Worm (Caenorhabditis elegans) whole organism, L4 larva: ENCODE data around the gene ogdh-2.

ENCODE experiments used
- F37D6.2 ChIP-seq: sonication (generic microtip); optimal IDR thresholded peaks from 2 replicates; lab custom pipeline; 2016; ENCODE audit warnings: mild to moderate bottlenecking, missing genetic modification characterization, missing compliant biosample characterization
- T20F7.1 ChIP-seq: fragments of 200-800 bp; sonication (Bioruptor generic); optimal IDR thresholded peaks from 2 replicates; lab custom pipeline; 2018; ENCODE audit warnings: mild to moderate bottlenecking, missing genetic modification characterization, missing compliant biosample characterization
- Y48G9A.11 ChIP-seq: fragments of 200-800 bp; sonication (Bioruptor generic); IDR thresholded peaks from 2 replicates; pipeline ENCODE4 v1.3.6; 2022; ENCODE audit warnings: missing genetic modification reagents, missing genetic modification characterization, missing compliant biosample characterization
- arid-1 ChIP-seq: fragments of 200-800 bp; sonication (Bioruptor generic); conservative IDR thresholded peaks from 2 replicates; pipeline ENCODE4 v1.3.6; 2022; ENCODE audit warnings: missing genetic modification reagents, missing genetic modification characterization, missing compliant biosample characterization
- ceh-62 ChIP-seq: sonication (generic microtip); optimal IDR thresholded peaks from 2 replicates; lab custom pipeline; 2017; ENCODE audit warnings: missing biosample characterization, missing genetic modification characterization
- daf-16 ChIP-seq, 3 experiments: sonication (generic microtip); optimal IDR thresholded peaks; 2 replicates each; lab custom pipeline; 2016 to 2017; ENCODE audit warnings: missing genetic modification characterization in 3 of 3, missing genetic modification reagents in 3 of 3, mild to moderate bottlenecking in 2 of 3, missing compliant biosample characterization in 2 of 3, missing biosample characterization in 1 of 3, moderate library complexity in 1 of 3
- daf-8 ChIP-seq: fragments of 200-800 bp; sonication (Bioruptor generic); IDR thresholded peaks from 2 replicates; pipeline ENCODE4 v1.3.6; 2022; ENCODE audit warnings: missing genetic modification characterization, missing compliant biosample characterization
- dmd-6 ChIP-seq: fragments of 200-800 bp; sonication (Bioruptor generic); IDR thresholded peaks from 2 replicates; pipeline ENCODE4 v1.3.6; 2022; ENCODE audit warnings: missing genetic modification reagents, missing genetic modification characterization, missing compliant biosample characterization
- dmd-9 ChIP-seq: fragments of 200-800 bp; sonication (Bioruptor generic); IDR thresholded peaks from 2 replicates; pipeline ENCODE4 v1.3.6; 2022; ENCODE audit warnings: missing genetic modification reagents, missing genetic modification characterization, missing compliant biosample characterization
- dpl-1 ChIP-seq: fragments of 150-350 bp; optimal IDR thresholded peaks from 2 replicates; lab custom pipeline; 2014; ENCODE audit warnings: missing biosample characterization, missing genetic modification reagents, missing genetic modification characterization
- hlh-11 ChIP-seq: fragments of 200-800 bp; sonication (Bioruptor generic); optimal IDR thresholded peaks from 2 replicates; lab custom pipeline; 2018; ENCODE audit warnings: mild to moderate bottlenecking, missing genetic modification characterization, missing compliant biosample characterization
- hlh-30 ChIP-seq: sonication (generic microtip); optimal IDR thresholded peaks from 2 replicates; lab custom pipeline; 2017; ENCODE audit warnings: antibody characterized with exemption, mild to moderate bottlenecking, missing genetic modification characterization, missing compliant biosample characterization; ENCODE audit not compliant: insufficient read depth
- hmg-1.1 ChIP-seq: fragments of 200-800 bp; sonication (Bioruptor generic); IDR thresholded peaks from 2 replicates; pipeline ENCODE4 v1.3.6; 2022; ENCODE audit warnings: missing genetic modification reagents, missing genetic modification characterization, missing compliant biosample characterization
- lin-1 ChIP-seq: fragments of 200-800 bp; sonication (Bioruptor generic); IDR thresholded peaks from 2 replicates; pipeline ENCODE4 v1.3.6; 2022; ENCODE audit warnings: missing genetic modification reagents, missing genetic modification characterization, missing compliant biosample characterization
- lin-15B ChIP-seq: fragments of 150-350 bp; sonication (generic microtip); optimal IDR thresholded peaks from 3 replicates; lab custom pipeline; 2014; ENCODE audit warnings: missing biosample characterization, missing genetic modification characterization
- lin-38 ChIP-seq: fragments of 200-800 bp; sonication (Bioruptor generic); IDR thresholded peaks from 2 replicates; pipeline ENCODE4 v1.3.6; 2022; ENCODE audit warnings: missing genetic modification reagents, missing genetic modification characterization, missing compliant biosample characterization
- madf-5 ChIP-seq, 2 experiments: fragments of 200-800 bp; sonication (Bioruptor generic); IDR thresholded peaks; 2 replicates each; pipeline ENCODE4 v1.3.6; 2022; ENCODE audit warnings: missing compliant biosample characterization in 2 of 2, missing genetic modification characterization in 2 of 2
- mep-1 ChIP-seq: fragments of 150-350 bp; sonication (generic microtip); optimal IDR thresholded peaks from 3 replicates; lab custom pipeline; 2014; ENCODE audit warnings: missing biosample characterization, missing genetic modification characterization
- mes-2 ChIP-seq: sonication (generic microtip); optimal IDR thresholded peaks from 2 replicates; lab custom pipeline; 2016; ENCODE audit warnings: missing genotype, mild to moderate bottlenecking, missing genetic modification characterization, missing compliant biosample characterization; ENCODE audit not compliant: poor library complexity, severe bottlenecking
- mxl-3 ChIP-seq: fragments of 200-800 bp; sonication (Bioruptor generic); optimal IDR thresholded peaks from 2 replicates; lab custom pipeline; 2018; ENCODE audit warnings: mild to moderate bottlenecking, missing genetic modification characterization, missing compliant biosample characterization
- nhr-11 ChIP-seq: fragments of 150-350 bp; optimal IDR thresholded peaks from 2 replicates; lab custom pipeline; 2014; ENCODE audit warnings: missing biosample characterization, missing genetic modification characterization
- nhr-6 ChIP-seq: fragments of 150-350 bp; optimal IDR thresholded peaks from 2 replicates; lab custom pipeline; 2014; ENCODE audit warnings: missing biosample characterization, missing genetic modification characterization
- pha-4 ChIP-seq, 2 experiments: fragments of 150-350 bp in 1 of 2; fragments of 200-800 bp in 1 of 2; sonication (Bioruptor generic) in 1 of 2; IDR thresholded peaks in 1 of 2; optimal IDR thresholded peaks in 1 of 2; 2 replicates each; pipeline versions ENCODE4 v1.3.6 to Lab custom; 2014 to 2022; ENCODE audit warnings: missing genetic modification characterization in 2 of 2, missing genetic modification reagents in 2 of 2, missing biosample characterization in 1 of 2, missing compliant biosample characterization in 1 of 2
- saeg-2 ChIP-seq: fragments of 200-800 bp; sonication (Bioruptor generic); IDR thresholded peaks from 2 replicates; pipeline ENCODE4 v1.3.6; 2022; ENCODE audit warnings: missing genetic modification reagents, missing genetic modification characterization, missing compliant biosample characterization
- tag-97 ChIP-seq: fragments of 200-800 bp; sonication (Bioruptor generic); IDR thresholded peaks from 2 replicates; pipeline ENCODE4 v1.3.6; 2022; ENCODE audit warnings: missing genetic modification characterization, missing compliant biosample characterization
- tra-1 ChIP-seq: fragments of 200-800 bp; sonication (Bioruptor generic); IDR thresholded peaks from 2 replicates; pipeline ENCODE4 v1.3.6; 2022; ENCODE audit warnings: missing genetic modification reagents, missing genetic modification characterization, missing compliant biosample characterization
- unc-39 ChIP-seq: sonication (generic microtip); optimal IDR thresholded peaks from 2 replicates; lab custom pipeline; 2017; ENCODE audit warnings: missing biosample characterization, missing genetic modification characterization
- unc-62 ChIP-seq, 3 experiments: fragments of 150-350 bp in 1 of 3; sonication (generic microtip); optimal IDR thresholded peaks in 2 of 3; peaks in 1 of 3; 1 replicate in 1 of 3; 2 replicates in 2 of 3; lab custom pipeline; 2014 to 2017; ENCODE audit warnings: missing biosample characterization in 3 of 3, missing genetic modification characterization in 3 of 3, missing genetic modification reagents in 3 of 3, missing genotype in 1 of 3
- zfp-2 ChIP-seq: sonication (generic microtip); optimal IDR thresholded peaks from 2 replicates; lab custom pipeline; 2016; ENCODE audit warnings: mild to moderate bottlenecking, missing genetic modification characterization, missing compliant biosample characterization
- zfp-3 ChIP-seq: fragments of 200-800 bp; sonication (Bioruptor generic); conservative IDR thresholded peaks from 2 replicates; pipeline ENCODE4 v1.3.6; 2022; ENCODE audit warnings: missing genetic modification reagents, missing genetic modification characterization, missing compliant biosample characterization
- zip-2 ChIP-seq: fragments of 150-350 bp; optimal IDR thresholded peaks from 2 replicates; lab custom pipeline; 2014; ENCODE audit warnings: missing biosample characterization, missing genetic modification characterization
- ztf-11 ChIP-seq: fragments of 150-350 bp; optimal IDR thresholded peaks from 2 replicates; lab custom pipeline; 2014; ENCODE audit warnings: missing biosample characterization, missing genetic modification characterization

ogdh-2 gene

DNA sequence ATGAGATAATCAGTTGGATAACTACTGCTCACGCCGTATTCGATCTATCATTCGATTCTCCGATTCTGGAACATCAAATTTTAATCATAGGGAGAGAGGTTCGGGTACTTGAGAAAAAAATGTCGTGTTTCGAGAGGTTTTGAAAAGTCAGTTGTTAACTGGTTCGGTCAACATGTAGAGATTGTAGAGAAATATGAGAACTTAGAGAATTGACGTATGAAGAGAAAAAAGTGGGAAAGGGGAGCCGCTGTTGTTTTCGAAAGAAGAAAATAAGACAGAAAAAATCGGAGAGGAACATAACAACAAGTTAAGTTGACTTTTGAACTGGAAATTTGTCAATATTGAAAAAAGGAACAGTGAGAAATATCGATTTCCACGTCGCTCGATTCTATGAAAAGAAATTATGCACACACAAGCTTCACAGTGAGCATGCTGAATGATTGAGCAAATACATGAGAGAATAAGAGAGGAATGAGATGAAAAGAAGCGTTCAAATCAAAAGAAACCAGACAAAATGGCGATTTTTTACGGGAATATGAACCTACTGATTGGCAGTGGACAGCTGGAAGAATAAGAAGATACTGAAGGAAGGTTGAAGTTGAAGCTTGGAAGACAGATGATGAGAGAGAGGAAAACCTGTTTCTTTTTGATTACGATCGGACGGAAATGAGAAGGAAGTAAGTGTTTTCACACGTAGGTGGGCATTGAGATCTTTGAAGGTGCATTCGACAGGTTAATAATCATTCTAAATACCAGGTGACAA is 50.9 kb downstream of the ogdh-2 start, which contains the start of the genes T04H1.13, slfl-5 and rad-50:
TSS of gene T04H1.13 (minus strand) at position 51 of the 763 bp plus-strand sequence.
TSS of gene slfl-5 (minus strand) at position 65 of the 763 bp plus-strand sequence.
TSS of gene rad-50 (plus strand) at position 667 of the 763 bp plus-strand sequence.
- TF ChIP-seq unc-39 (no peak), tra-1 (GFP tag; lab: Robert Waterston, UW) (0 out of 2 replicates have a peak, but pooled peaks have one; percentile 27), pha-4 (GFP tag; IDR thresholded peaks at IDR 0.05; lab: Robert Waterston, UW) (no peak), pha-4 (tag; optimal IDR thresholded peaks at IDR 0.05; lab: Kevin White, UChicago) (peak; percentile 81), Y48G9A.11 (GFP tag; lab: Robert Waterston, UW) (no peak), zfp-2 (no peak), dmd-6 (GFP tag; lab: Robert Waterston, UW) (peak; percentile 70), daf-16 (GFP tag; optimal IDR thresholded peaks at IDR 0.05; lab: Kevin White, UChicago) (peak in 1 of 2 experiments; percentile 69), daf-16 (tag; optimal IDR thresholded peaks at IDR 0.05; lab: Kevin White, UChicago) (no peak), mep-1 (no peak), lin-1 (GFP tag; lab: Robert Waterston, UW) (0 out of 2 replicates have a peak, but pooled peaks have one; percentile 25), mxl-3 (GFP tag; lab: Kevin White, UChicago) (no peak), unc-62 (GFP tag; optimal IDR thresholded peaks at IDR 0.05 in 1 of 2; lab: Kevin White, UChicago) (peak in 1 of 2 experiments; percentile 8), unc-62 (tag; optimal IDR thresholded peaks at IDR 0.05; lab: Kevin White, UChicago) (no peak), zfp-3 (no peak), ztf-11 (tag; lab: Kevin White, UChicago) (no peak), dpl-1 (GFP tag; lab: Kevin White, UChicago) (no peak)
- TF ChIP-seq, all 104 proteins: peak for 6

- peak; percentile 66 for TF ChIP-seq Y48G9A.11 (GFP tag; lab: Robert Waterston, UW)
- no peak for TF ChIP-seq saeg-2 (GFP tag; lab: Robert Waterston, UW)
- TF ChIP-seq madf-5 (GFP tag; IDR thresholded peaks at IDR 0.05; lab: Robert Waterston, UW) = no peak
- TF ChIP-seq zip-2 (tag; lab: Kevin White, UChicago) = peak; percentile 72
- TF ChIP-seq hlh-11 = no peak
- TF ChIP-seq dpl-1 (GFP tag; lab: Kevin White, UChicago) = peak; percentile 60
- TF ChIP-seq mep-1 = no peak
- no peak for TF ChIP-seq dmd-9 (GFP tag; lab: Robert Waterston, UW)
- no peak for TF ChIP-seq daf-16 (GFP tag; optimal IDR thresholded peaks at IDR 0.05; lab: Kevin White, UChicago)
- TF ChIP-seq daf-16 (tag; optimal IDR thresholded peaks at IDR 0.05; lab: Kevin White, UChicago) = peak; percentile 92
- peak; percentile 93 for TF ChIP-seq T20F7.1
- TF ChIP-seq hlh-30 = no peak
- TF ChIP-seq daf-8 (GFP tag; lab: Robert Waterston, UW) = no peak
- TF ChIP-seq hmg-1.1 (GFP tag; lab: Robert Waterston, UW) = no peak
- TF ChIP-seq ztf-11 (tag; lab: Kevin White, UChicago) = no peak
- TF ChIP-seq tag-97 (GFP tag; lab: Robert Waterston, UW) = no peak
- peak; percentile 38 for TF ChIP-seq mes-2 (tag; lab: Kevin White, UChicago)
- TF ChIP-seq nhr-6 (tag; lab: Kevin White, UChicago) = peak; percentile 86
Observed at ce11 chrV:12245777-12246452, 51.6 kb downstream of the ogdh-2 start.

DNA sequence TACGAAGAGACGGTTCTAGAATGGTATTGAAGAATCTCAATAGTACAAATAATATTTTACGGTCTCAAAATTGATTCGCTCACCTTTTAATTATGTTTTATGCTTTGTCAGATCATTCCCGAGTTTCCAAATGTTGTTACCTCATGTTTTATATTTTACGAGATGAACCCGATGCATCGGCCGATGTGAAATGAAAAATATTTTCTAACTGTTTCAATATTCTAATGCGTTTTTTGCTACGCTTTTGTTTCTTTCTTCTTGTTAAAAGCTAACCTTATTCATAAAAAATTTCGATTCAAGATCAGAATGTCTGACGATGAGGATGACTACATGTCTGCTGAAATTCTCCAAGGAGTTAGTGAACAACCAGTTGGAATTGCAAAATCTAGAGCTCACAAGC is 56.7 kb downstream of the ogdh-2 start, which contains the start of gene T04H1.5:
TSS of gene T04H1.5 (plus strand) at position 301 of the 400 bp plus-strand sequence.
- no peak for TF ChIP-seq mxl-3 (GFP tag; lab: Kevin White, UChicago)
- TF ChIP-seq nhr-11 (tag; lab: Kevin White, UChicago) = no peak
- TF ChIP-seq tag-97 (GFP tag; lab: Robert Waterston, UW) = no peak
- no peak for TF ChIP-seq ceh-62
- TF ChIP-seq lin-38 = no peak
- no peak for TF ChIP-seq F37D6.2
- no peak for TF ChIP-seq arid-1 (GFP tag; lab: Robert Waterston, UW)
- no peak for TF ChIP-seq hlh-11
- TF ChIP-seq lin-15B (tag; lab: Kevin White, UChicago) = no peak
